Worm (Caenorhabditis elegans): ENCODE data around the gene twk-21.

DNA sequence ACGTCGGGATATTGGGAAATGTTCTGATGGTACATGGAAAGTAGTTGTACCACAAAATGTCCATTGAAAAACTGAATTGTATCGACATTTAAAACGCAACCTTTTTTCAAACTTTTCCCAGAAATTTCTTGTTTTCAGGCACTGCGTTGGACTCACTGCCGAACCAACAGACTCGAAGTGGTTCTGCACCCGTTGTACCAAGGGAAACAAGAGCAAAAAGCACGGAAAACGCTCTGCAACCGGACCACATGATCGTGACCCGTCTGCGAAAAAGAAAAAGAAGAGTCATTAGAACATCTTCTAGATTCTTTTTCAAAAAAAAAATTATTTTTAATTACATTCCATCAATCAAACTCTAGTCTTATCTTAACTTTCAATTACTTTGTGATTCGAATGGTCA is 45.6 kb downstream of the twk-21 start:
- TF ChIP-seq elt-2 (tag; optimal IDR thresholded peaks at IDR 0.05) (no peak), pax-1 (tag; optimal IDR thresholded peaks at IDR 0.05) (no peak), ceh-19 (GFP tag; optimal IDR thresholded peaks at IDR 0.05) (no peak), ceh-9 (tag; optimal IDR thresholded peaks at IDR 0.05) (no peak), syd-9 (tag; optimal IDR thresholded peaks at IDR 0.05) (no peak), ets-4 (tag; optimal IDR thresholded peaks at IDR 0.05) (no peak), pag-3 (tag; optimal IDR thresholded peaks at IDR 0.05; ENCODE audit: borderline replicate concordance) (no peak), lim-6 (tag; optimal IDR thresholded peaks at IDR 0.05) (no peak), rnt-1 (tag; optimal IDR thresholded peaks at IDR 0.05) (no peak), pros-1 (tag; optimal IDR thresholded peaks at IDR 0.05) (no peak), ama-1 (optimal IDR thresholded peaks at IDR 0.05) (no peak), ztf-16 (tag; optimal IDR thresholded peaks at IDR 0.05) (no peak), C38D4.7 (GFP tag; optimal IDR thresholded peaks at IDR 0.05) (no peak)
